Worm (Caenorhabditis elegans) whole organism, late embryonic: Measurements from ENCODE around the gene W01A11.7.

Experiments used
- ama-1 ChIP-seq: fragments of 150-350 bp; optimal IDR thresholded peaks from 2 replicates; lab custom pipeline; 2014
- ceh-31 ChIP-seq: sonication (generic microtip); optimal IDR thresholded peaks from 2 replicates; lab custom pipeline; 2016; ENCODE audit warnings: missing genetic modification characterization, missing compliant biosample characterization
- eyg-1 ChIP-seq: sonication (generic microtip); optimal IDR thresholded peaks from 2 replicates; lab custom pipeline; 2016; ENCODE audit warnings: missing genotype, missing genetic modification characterization, missing compliant biosample characterization
- pax-1 ChIP-seq: fragments of 150-350 bp; optimal IDR thresholded peaks from 2 replicates; lab custom pipeline; 2014; ENCODE audit warnings: missing biosample characterization, missing genetic modification characterization
- tbx-7 ChIP-seq: sonication (generic microtip); optimal IDR thresholded peaks from 2 replicates; lab custom pipeline; 2016; ENCODE audit warnings: missing genotype, missing genetic modification characterization, missing compliant biosample characterization

DNA sequence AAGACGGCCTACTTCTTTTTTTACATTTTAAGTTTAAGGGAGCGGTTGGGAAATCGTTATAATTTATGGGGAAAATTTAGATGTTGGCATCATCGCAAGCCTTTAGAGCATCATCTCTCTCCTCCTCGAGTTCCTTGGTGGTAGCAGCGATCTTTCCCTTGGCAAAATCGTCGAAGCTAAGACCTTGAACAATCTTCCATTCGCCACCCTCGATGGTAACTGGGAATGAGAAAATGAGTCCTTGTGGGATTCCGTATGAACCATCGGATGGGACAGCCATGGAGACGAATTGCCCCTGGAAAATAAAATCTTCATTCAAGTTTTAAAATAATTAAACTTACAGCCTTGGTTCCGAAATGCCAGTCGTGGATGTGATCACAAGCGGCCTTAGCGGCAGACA lies 10.2 kb upstream of the W01A11.7 start:
- TF ChIP-seq eyg-1 (tag; lab: Kevin White, UChicago), result no peak
- no peak for TF ChIP-seq ceh-31
- no peak for TF ChIP-seq tbx-7 (tag; lab: Kevin White, UChicago)
- TF ChIP-seq ama-1 (lab: Kevin White, UChicago), result no peak
- TF ChIP-seq pax-1, result no peak
